Worm (Caenorhabditis elegans): ENCODE results near the gene nkat-1.
A peak's percentile ranks its signal among the peaks of the same experiment; 100 is the strongest.

Gene nkat-1

ce11 chrX:14161684-14162347 is 21.9 kb upstream of the nkat-1 start, which contains the start of gene lgc-25 (continued):
- TF ChIP-seq madf-6 (GFP tag; IDR thresholded peaks at IDR 0.05), result no peak
- TF ChIP-seq nhr-27 (tag; optimal IDR thresholded peaks at IDR 0.05), result no peak
- no peak for TF ChIP-seq hmg-20 (GFP tag; IDR thresholded peaks at IDR 0.05)
- no peak for TF ChIP-seq tbx-9 (tag; optimal IDR thresholded peaks at IDR 0.05; ENCODE audit: borderline replicate concordance)
- no peak for TF ChIP-seq lin-35 (GFP tag; optimal IDR thresholded peaks at IDR 0.05)
- TF ChIP-seq nfya-2 (GFP tag; IDR thresholded peaks at IDR 0.05), result no peak
- TF ChIP-seq somi-1 (GFP tag; optimal IDR thresholded peaks at IDR 0.05), result no peak
- TF ChIP-seq ztf-3 (GFP tag; optimal IDR thresholded peaks at IDR 0.05), result no peak
- TF ChIP-seq B0035.1 (tag; optimal IDR thresholded peaks at IDR 0.05), result peak; percentile 63
- peak; percentile 91 for TF ChIP-seq tbp1 (GFP tag; optimal IDR thresholded peaks at IDR 0.05)
- no peak for TF ChIP-seq ama-1 (optimal IDR thresholded peaks at IDR 0.05)
- peak in 1 of 2 experiments; percentile 53 for TF ChIP-seq ama-1 (GFP tag; optimal IDR thresholded peaks at IDR 0.05)
- TF ChIP-seq madf-3 (GFP tag; IDR thresholded peaks at IDR 0.05), result no peak
- no peak for TF ChIP-seq dpff-1 (tag; optimal IDR thresholded peaks at IDR 0.05)

- TF ChIP-seq nfya-2 (GFP tag; IDR thresholded peaks at IDR 0.05) (no peak), akir-1 (GFP tag; optimal IDR thresholded peaks at IDR 0.05) (no peak), F39B2.1 (GFP tag; IDR thresholded peaks at IDR 0.05) (no peak), mes-4 (tag; optimal IDR thresholded peaks at IDR 0.05) (no peak), ztf-6 (GFP tag; IDR thresholded peaks at IDR 0.05) (no peak), mel-28 (tag; optimal IDR thresholded peaks at IDR 0.05; ENCODE audit: borderline replicate concordance) (no peak), attf-6 (GFP tag; IDR thresholded peaks at IDR 0.05) (no peak)
Observed at ce11 chrX:14156913-14157312, 17.0 kb upstream of the nkat-1 start, which contains the start of gene ceh-90. ceh-90 (minus strand) TSS chrX:14157013.

- TF ChIP-seq F49E8.2 (tag; optimal IDR thresholded peaks at IDR 0.05; ENCODE audit: insufficient read depth), result no peak
- TF ChIP-seq K12H6.12 (tag; optimal IDR thresholded peaks at IDR 0.05), result no peak
- TF ChIP-seq ztf-28 (GFP tag; IDR thresholded peaks at IDR 0.05), result no peak
- no peak for TF ChIP-seq nfyb-1 (GFP tag; IDR thresholded peaks at IDR 0.05)
- no peak for TF ChIP-seq F37B4.10 (GFP tag; IDR thresholded peaks at IDR 0.05)
- TF ChIP-seq nfya-1 (tag; optimal IDR thresholded peaks at IDR 0.05; ENCODE audit: borderline replicate concordance, insufficient read depth), result no peak
- TF ChIP-seq dox-1 (GFP tag; IDR thresholded peaks at IDR 0.05), result no peak
- no peak for TF ChIP-seq snpc-1.3 (tag; optimal IDR thresholded peaks at IDR 0.05; ENCODE audit: insufficient read depth)
- TF ChIP-seq efl-1 (GFP tag; optimal IDR thresholded peaks at IDR 0.05), result no peak
- no peak for TF ChIP-seq F55B11.4 (tag; optimal IDR thresholded peaks at IDR 0.05; ENCODE audit: borderline replicate concordance, insufficient read depth)
- TF ChIP-seq xnd-1 (tag; optimal IDR thresholded peaks at IDR 0.05), result no peak
- TF ChIP-seq B0336.3 (GFP tag; IDR thresholded peaks at IDR 0.05), result no peak
- TF ChIP-seq bed-2 (GFP tag; IDR thresholded peaks at IDR 0.05), result no peak
- TF ChIP-seq ceh-27 (GFP tag; optimal IDR thresholded peaks at IDR 0.05), result no peak
- TF ChIP-seq nhr-90 (tag; optimal IDR thresholded peaks at IDR 0.05), result no peak
- no peak for TF ChIP-seq aptf-2 (GFP tag; conservative IDR thresholded peaks at IDR 0.05)
- TF ChIP-seq mxl-1 (tag; optimal IDR thresholded peaks at IDR 0.05), result no peak
- no peak for TF ChIP-seq dpl-1 (GFP tag; optimal IDR thresholded peaks at IDR 0.05)
- no peak for TF ChIP-seq ztf-26 (tag; optimal IDR thresholded peaks at IDR 0.05)
Observed at ce11 chrX:14152644-14153043, 12.7 kb upstream of the nkat-1 start.

Measured in whole organism, young adult.